Fruit fly (Drosophila melanogaster) whole organism, prepupa: ENCODE data around the gene CG5412.

Source experiments
- CG10669 ChIP-seq: fragments of 200-800 bp; sonication (Bioruptor generic); optimal IDR thresholded peaks from 3 replicates; lab custom pipeline; 2018; ENCODE audit warnings: missing biosample characterization, mild to moderate bottlenecking, missing genetic modification characterization, moderate library complexity
- CG1621 ChIP-seq: fragments of 200-800 bp; sonication (Bioruptor generic); optimal IDR thresholded peaks from 3 replicates; lab custom pipeline; 2018; ENCODE audit warnings: missing biosample characterization, mild to moderate bottlenecking, missing genetic modification characterization
- CG16779 ChIP-seq: fragments of 200-800 bp; sonication (Bioruptor generic); optimal IDR thresholded peaks from 3 replicates; lab custom pipeline; 2017; ENCODE audit warnings: missing biosample characterization, mild to moderate bottlenecking, missing genetic modification characterization
- CG6854 ChIP-seq: fragments of 200-800 bp; sonication (Bioruptor generic); optimal IDR thresholded peaks from 2 replicates; lab custom pipeline; 2017; ENCODE audit warnings: missing biosample characterization, mild to moderate bottlenecking, missing genetic modification characterization
- Eip75B ChIP-seq: fragments of 200-800 bp; sonication (Bioruptor generic); optimal IDR thresholded peaks from 3 replicates; lab custom pipeline; 2016; ENCODE audit warnings: missing biosample characterization, missing genetic modification characterization
- Ets21C ChIP-seq: fragments of 200-800 bp; sonication (Bioruptor generic); optimal IDR thresholded peaks from 3 replicates; lab custom pipeline; 2016; ENCODE audit warnings: missing biosample characterization, missing genetic modification characterization
- Hr39 ChIP-seq: fragments of 200-800 bp; sonication (Bioruptor generic); optimal IDR thresholded peaks from 2 replicates; lab custom pipeline; 2016; ENCODE audit warnings: missing biosample characterization, missing genetic modification characterization
- OdsH ChIP-seq: fragments of 200-800 bp; sonication (Bioruptor generic); optimal IDR thresholded peaks from 3 replicates; lab custom pipeline; 2016; ENCODE audit warnings: missing biosample characterization, missing genetic modification characterization
- net ChIP-seq: fragments of 200-800 bp; sonication (Bioruptor generic); optimal IDR thresholded peaks from 3 replicates; lab custom pipeline; 2016; ENCODE audit warnings: missing biosample characterization, missing genetic modification characterization
- salr ChIP-seq, 2 experiments: fragments of 200-800 bp; sonication (Bioruptor generic); optimal IDR thresholded peaks; 3 replicates each; lab custom pipeline; 2016 to 2018; ENCODE audit warnings: missing biosample characterization in 2 of 2, missing genetic modification characterization in 2 of 2, mild to moderate bottlenecking in 1 of 2
- spab ChIP-seq: fragments of 200-800 bp; sonication (Bioruptor generic); optimal IDR thresholded peaks from 2 replicates; lab custom pipeline; 2017; ENCODE audit warnings: missing biosample characterization, mild to moderate bottlenecking, missing genetic modification characterization, missing genetic modification reagents
- vri ChIP-seq: fragments of 200-800 bp; sonication (Bioruptor generic); optimal IDR thresholded peaks from 3 replicates; lab custom pipeline; 2016; ENCODE audit warnings: missing biosample characterization, mild to moderate bottlenecking, missing genetic modification characterization

dm6 chr3R:20618947-20619346 lies 42.1 kb downstream of the CG5412 start:
- TF ChIP-seq CG10669 (GFP tag; lab: Kevin White, UChicago) (no peak), CG6854 (no peak), net (GFP tag; lab: Kevin White, UChicago) (no peak), Eip75B (GFP tag; lab: Kevin White, UChicago) (no peak), OdsH (GFP tag; lab: Kevin White, UChicago) (no peak), CG1621 (tag; lab: Kevin White, UChicago) (no peak), CG16779 (no peak), Hr39 (GFP tag; lab: Kevin White, UChicago) (no peak), spab (GFP tag; lab: Kevin White, UChicago) (no peak), Ets21C (GFP tag; lab: Kevin White, UChicago) (no peak), vri (no peak), salr (GFP tag; optimal IDR thresholded peaks at IDR 0.05; lab: Kevin White, UChicago) (no peak)
